Fruit fly (Drosophila melanogaster): Measurements from ENCODE around the gene RpS13.

Gene RpS13

DNA sequence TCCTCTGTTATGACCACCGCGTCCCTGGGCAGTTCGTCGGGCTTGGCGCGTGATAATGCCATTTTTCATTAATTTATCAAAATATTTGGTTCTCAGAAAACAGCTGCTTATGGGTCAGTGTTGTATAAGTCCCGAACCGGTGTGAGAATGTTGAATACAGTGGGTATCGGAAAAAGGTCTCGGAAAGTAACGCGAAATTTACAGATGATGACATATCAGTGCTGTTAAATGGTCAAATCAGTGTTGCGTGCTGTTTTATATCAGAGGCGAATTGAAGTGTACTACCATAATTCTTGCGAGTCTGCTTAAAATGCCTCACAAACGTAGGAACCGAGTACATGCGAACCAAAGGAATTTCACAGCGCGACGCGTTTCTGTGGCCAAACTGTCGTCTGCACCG lies 18.2 kb upstream of the RpS13 start, which contains the start of the genes CG13392 and Rcd4 (continued):
- no peak for TF ChIP-seq Usf (GFP tag; optimal IDR thresholded peaks at IDR 0.05)
- TF ChIP-seq Dfd (GFP tag; optimal IDR thresholded peaks at IDR 0.05), result no peak
- TF ChIP-seq jumu (GFP tag; optimal IDR thresholded peaks at IDR 0.05), result peak; percentile 73
- no peak; the same call in 1 of the 2 replicates for TF ChIP-seq CG10959 (GFP tag; IDR thresholded peaks at IDR 0.05)
- peak; percentile 88 for TF ChIP-seq CG7786 (GFP tag; optimal IDR thresholded peaks at IDR 0.05)
- peak; percentile 33 for TF ChIP-seq kah (GFP tag; optimal IDR thresholded peaks at IDR 0.05)
- peak; percentile 15; the same call in 1 of the 2 replicates for TF ChIP-seq CG32772 (GFP tag; IDR thresholded peaks at IDR 0.05)
- peak; percentile 42 for TF ChIP-seq CG12219 (GFP tag; optimal IDR thresholded peaks at IDR 0.05)
- TF ChIP-seq Xrp1 (GFP tag; IDR thresholded peaks at IDR 0.05), result peak; percentile 71
- no peak for TF ChIP-seq pros (GFP tag; optimal IDR thresholded peaks at IDR 0.05)
- TF ChIP-seq CG1647 (GFP tag; optimal IDR thresholded peaks at IDR 0.05), result peak; percentile 76
- peak; percentile 65 for TF ChIP-seq trem (tag; optimal IDR thresholded peaks at IDR 0.05)
- TF ChIP-seq lab (GFP tag; optimal IDR thresholded peaks at IDR 0.05), result peak; percentile 87
- no peak for TF ChIP-seq CG15011 (GFP tag; optimal IDR thresholded peaks at IDR 0.05)
- TF ChIP-seq CG33213 (GFP tag; optimal IDR thresholded peaks at IDR 0.05), result peak; percentile 72

- TF ChIP-seq aop (GFP tag; IDR thresholded peaks at IDR 0.05) (no peak), CG14014 (GFP tag; IDR thresholded peaks at IDR 0.05) (no peak), hb (GFP tag; IDR thresholded peaks at IDR 0.05; ENCODE audit: partially characterized antibody) (peak; percentile 45; the same call in 1 of the 3 replicates), en (GFP tag; optimal IDR thresholded peaks at IDR 0.05) (no peak), CG4328 (GFP tag; optimal IDR thresholded peaks at IDR 0.05) (peak; percentile 27), CG17361 (GFP tag; IDR thresholded peaks at IDR 0.05) (peak; percentile 51; the same call in 2 of the 3 replicates), Antp (GFP tag; optimal IDR thresholded peaks at IDR 0.05) (no peak), CG10147 (GFP tag; optimal IDR thresholded peaks at IDR 0.05) (peak; percentile 21), CG9609 (GFP tag; optimal IDR thresholded peaks at IDR 0.05) (no peak), CG10959 (GFP tag; IDR thresholded peaks at IDR 0.05) (no peak), CG4707 (GFP tag; optimal IDR thresholded peaks at IDR 0.05) (no peak), nerfin-1 (tag; optimal IDR thresholded peaks at IDR 0.05) (peak; percentile 30), CG9215 (GFP tag; IDR thresholded peaks at IDR 0.05) (no peak), HmgZ (tag; optimal IDR thresholded peaks at IDR 0.05) (peak; percentile 29), lilli (GFP tag; optimal IDR thresholded peaks at IDR 0.05) (peak; percentile 62), CoRest (tag; optimal IDR thresholded peaks at IDR 0.05) (peak; percentile 42), luna (GFP tag; optimal IDR thresholded peaks at IDR 0.05) (no peak), Deaf1 (tag; optimal IDR thresholded peaks at IDR 0.05) (peak; percentile 9), grau (tag; optimal IDR thresholded peaks at IDR 0.05) (peak; percentile 66), Gug (GFP tag; IDR thresholded peaks at IDR 0.05) (no peak), Sox102F (GFP tag; optimal IDR thresholded peaks at IDR 0.05) (peak; percentile 31), CG8924 (tag; optimal IDR thresholded peaks at IDR 0.05) (peak; percentile 28), chinmo (GFP tag; IDR thresholded peaks at IDR 0.05; ENCODE audit: partially characterized antibody) (peak; percentile 83; the same call in 2 of the 4 replicates), dimm (GFP tag; IDR thresholded peaks at IDR 0.05) (no peak), otp (GFP tag; IDR thresholded peaks at IDR 0.05) (no peak), Hr78 (GFP tag; optimal IDR thresholded peaks at IDR 0.05) (no peak), tx (GFP tag; optimal IDR thresholded peaks at IDR 0.05) (no peak), ems (GFP tag; optimal IDR thresholded peaks at IDR 0.05) (peak; percentile 18), tup (GFP tag; optimal IDR thresholded peaks at IDR 0.05) (no peak), CG6689 (GFP tag; IDR thresholded peaks at IDR 0.05) (peak; percentile 24; the same call in 1 of the 2 replicates), CG4854 (GFP tag; optimal IDR thresholded peaks at IDR 0.05) (peak; percentile 15), ac (GFP tag; optimal IDR thresholded peaks at IDR 0.05) (no peak), CG12104 (GFP tag; optimal IDR thresholded peaks at IDR 0.05) (no peak), inv (GFP tag; IDR thresholded peaks at IDR 0.05; ENCODE audit: partially characterized antibody) (peak; percentile 46), D (optimal IDR thresholded peaks at IDR 0.05) (no peak), D (GFP tag; optimal IDR thresholded peaks at IDR 0.05) (peak; percentile 19)
Measured at dm6 chr2L:8381508-8382036, 17.1 kb upstream of the RpS13 start, which contains the start of gene AlaRS. Gene AlaRS (minus strand): TSS chr2L:8381764.

Data from whole organism, embryonic.